Worm (Caenorhabditis elegans) whole organism, L2 larva: ENCODE measurements around the gene srh-219.

Experiments used
- R02D3.7 ChIP-seq: fragments of 150-350 bp; optimal IDR thresholded peaks from 2 replicates; lab custom pipeline; 2014; ENCODE audit warnings: missing biosample characterization, missing genetic modification characterization
- ZK546.5 ChIP-seq: sonication (generic microtip); optimal IDR thresholded peaks from 2 replicates; lab custom pipeline; 2017; ENCODE audit warnings: missing biosample characterization, missing genetic modification characterization
- alr-1 ChIP-seq: fragments of 150-350 bp; optimal IDR thresholded peaks from 2 replicates; lab custom pipeline; 2014; ENCODE audit warnings: missing biosample characterization, missing genetic modification characterization
- elt-1 ChIP-seq: fragments of 150-350 bp; optimal IDR thresholded peaks from 2 replicates; lab custom pipeline; 2014; ENCODE audit warnings: missing biosample characterization, missing genetic modification characterization
- skn-1 ChIP-seq: sonication (generic microtip); optimal IDR thresholded peaks from 2 replicates; lab custom pipeline; 2017; ENCODE audit warnings: missing biosample characterization, missing genetic modification characterization
- snpc-4 ChIP-seq: fragments of 150-350 bp; optimal IDR thresholded peaks from 2 replicates; lab custom pipeline; 2014; ENCODE audit warnings: missing biosample characterization, missing genetic modification characterization

- TF ChIP-seq snpc-4 (tag; lab: Kevin White, UChicago), result no peak
- no peak for TF ChIP-seq alr-1 (tag; lab: Kevin White, UChicago)
- TF ChIP-seq ZK546.5 (tag; lab: Kevin White, UChicago), result no peak
- TF ChIP-seq elt-1, result no peak
- TF ChIP-seq R02D3.7, result no peak
- TF ChIP-seq skn-1, result no peak
Observed at ce11 chrV:15478597-15478996, 16.7 kb upstream of the srh-219 start, which contains the start of gene C06B8.2.
